Worm (Caenorhabditis elegans) whole organism, late embryonic: ENCODE measurements around the gene R04B5.1.

Source experiments
- ama-1 ChIP-seq: fragments of 150-350 bp; optimal IDR thresholded peaks from 2 replicates; lab custom pipeline; 2014
- madf-2 ChIP-seq: sonication (generic microtip); optimal IDR thresholded peaks from 2 replicates; lab custom pipeline; 2017; ENCODE audit warnings: missing genetic modification characterization, missing compliant biosample characterization
- nhr-11 ChIP-seq: fragments of 150-350 bp; optimal IDR thresholded peaks from 2 replicates; lab custom pipeline; 2014; ENCODE audit warnings: missing biosample characterization, missing genetic modification characterization
- unc-86 ChIP-seq: sonication (generic microtip); optimal IDR thresholded peaks from 2 replicates; lab custom pipeline; 2016; ENCODE audit warnings: missing genetic modification characterization, missing compliant biosample characterization
- ztf-16 ChIP-seq: sonication (generic microtip); optimal IDR thresholded peaks from 2 replicates; lab custom pipeline; 2017; ENCODE audit warnings: missing genetic modification characterization, missing compliant biosample characterization

- TF ChIP-seq ama-1 (lab: Kevin White, UChicago) (no peak), ztf-16 (tag; lab: Kevin White, UChicago) (no peak), madf-2 (tag; lab: Kevin White, UChicago) (no peak), unc-86 (tag; lab: Kevin White, UChicago) (no peak), nhr-11 (tag; lab: Kevin White, UChicago) (no peak)
These were observed 7.6 kb downstream of the R04B5.1 start, which contains the start of gene nhr-192 for ce11 chrV:10070541-10070940.
